Fruit fly (Drosophila melanogaster) whole organism, larva: ENCODE measurements around the gene Lrr47.

ENCODE experiments used
- noc ChIP-seq: fragments of 200-800 bp; sonication (Bioruptor generic); optimal IDR thresholded peaks from 3 replicates; lab custom pipeline; 2019; ENCODE audit warnings: missing biosample characterization, mild to moderate bottlenecking, missing genetic modification characterization, moderate library complexity

Lrr47 gene

dm6 chr2L:10522174-10522893, 5.2 kb downstream of the Lrr47 start:
- no peak for TF ChIP-seq noc (tag; lab: Kevin White, UChicago)

- peak; percentile 77 for TF ChIP-seq noc (tag; lab: Kevin White, UChicago)
These were observed 9.9 kb downstream of the Lrr47 start, which contains the start of gene Lip4 for dm6 chr2L:10526953-10527584. Lip4 (plus strand) TSS chr2L:10527572.

- TF ChIP-seq noc (tag; lab: Kevin White, UChicago): peak; percentile 21
These were observed 11.8 kb downstream of the Lrr47 start for dm6 chr2L:10528984-10529383.

dm6 chr2L:10530089-10530488, 13.0 kb downstream of the Lrr47 start:
- TF ChIP-seq noc (tag; lab: Kevin White, UChicago): no peak

- no peak for TF ChIP-seq noc (tag; lab: Kevin White, UChicago)
These were observed 14.4 kb downstream of the Lrr47 start, which contains the start of gene CG18301 for dm6 chr2L:10531521-10531920. CG18301 (plus strand) TSS chr2L:10531821.

- no peak for TF ChIP-seq noc (tag; lab: Kevin White, UChicago)
These were observed 16.9 kb downstream of the Lrr47 start, which contains the start of gene CG18302 for dm6 chr2L:10534022-10534421. CG18302 (plus strand) TSS chr2L:10534322.

dm6 chr2L:10539360-10539759, 22.2 kb downstream of the Lrr47 start:
- no peak for TF ChIP-seq noc (tag; lab: Kevin White, UChicago)

dm6 chr2L:10543048-10543752, 26.1 kb downstream of the Lrr47 start:
- TF ChIP-seq noc (tag; lab: Kevin White, UChicago): no peak

dm6 chr2L:10543992-10544391, 26.9 kb downstream of the Lrr47 start:
- TF ChIP-seq noc (tag; lab: Kevin White, UChicago): no peak

- TF ChIP-seq noc (tag; lab: Kevin White, UChicago): no peak
These were observed 27.4 kb downstream of the Lrr47 start, which contains the start of gene Trim9 for dm6 chr2L:10544421-10545120. Trim9 (plus strand) TSS chr2L:10544883.

dm6 chr2L:10548814-10549423, 31.8 kb downstream of the Lrr47 start:
- no peak for TF ChIP-seq noc (tag; lab: Kevin White, UChicago)

dm6 chr2L:10552807-10553206, 35.7 kb downstream of the Lrr47 start:
- no peak for TF ChIP-seq noc (tag; lab: Kevin White, UChicago)

- TF ChIP-seq noc (tag; lab: Kevin White, UChicago): no peak
These were observed 36.6 kb downstream of the Lrr47 start for dm6 chr2L:10553692-10554091.

- no peak for TF ChIP-seq noc (tag; lab: Kevin White, UChicago)
These were observed 37.5 kb downstream of the Lrr47 start for dm6 chr2L:10554676-10555075.

dm6 chr2L:10555269-10555668, 38.1 kb downstream of the Lrr47 start:
- no peak for TF ChIP-seq noc (tag; lab: Kevin White, UChicago)
